Worm (Caenorhabditis elegans) whole organism, L4/young adult: ENCODE results near the gene F25D1.5.

Experiments
- dao-5 ChIP-seq: sonication (generic microtip); optimal IDR thresholded peaks from 2 replicates; lab custom pipeline; 2016; ENCODE audit warnings: missing genotype, missing genetic modification characterization, moderate library complexity, missing compliant biosample characterization
- him-1 ChIP-seq: sonication (generic microtip); optimal IDR thresholded peaks from 2 replicates; lab custom pipeline; 2016; ENCODE audit warnings: missing genotype, missing genetic modification reagents, missing genetic modification characterization, missing compliant biosample characterization

ce11 chrV:10561632-10562031 lies 15.0 kb upstream of the F25D1.5 start:
- TF ChIP-seq him-1 (tag; lab: Kevin White, UChicago) = no peak
- no peak for TF ChIP-seq dao-5 (tag; lab: Kevin White, UChicago)
